Comparison of ENCODE assay signal across 5 fruit fly cellular contexts in the genomic region with DNA sequence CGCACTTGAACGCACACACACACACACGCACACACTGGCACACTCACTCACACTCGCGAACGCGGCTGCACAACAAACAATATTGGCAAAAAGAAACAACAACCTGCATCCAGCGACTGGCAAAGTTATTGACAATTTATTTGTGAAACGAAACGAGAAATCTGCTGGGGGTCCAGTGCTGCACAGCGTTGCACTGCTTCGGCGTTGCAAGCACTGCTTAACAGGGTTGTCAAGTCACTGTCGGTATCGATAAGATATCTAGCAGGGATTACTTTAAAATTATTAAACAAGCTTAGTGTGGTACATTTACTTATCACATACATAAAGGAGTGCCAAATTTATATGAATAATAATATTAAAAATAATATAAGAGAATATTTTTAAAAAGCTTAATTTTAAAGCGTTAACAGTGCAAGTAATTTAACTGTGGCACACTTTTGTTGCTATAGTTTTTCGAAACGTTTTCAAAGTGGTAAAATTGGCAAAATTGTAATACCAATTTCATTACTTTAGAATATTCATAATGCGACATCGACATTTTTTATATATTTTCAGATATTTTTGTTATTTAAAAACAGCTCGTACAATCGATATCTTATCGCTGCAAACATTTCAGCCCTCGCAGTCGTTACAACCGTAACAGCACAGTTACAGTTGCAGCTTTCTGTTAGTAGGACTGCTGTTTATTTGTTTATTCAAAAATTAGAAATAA.
TF ChIP-seq lines count a peak whose summit lies in the region.

TSS of gene dsd (minus strand) at position 179 of the 712 bp plus-strand sequence.
TSS of gene Tusp (plus strand) at position 662 of the 712 bp plus-strand sequence.

TF ChIP-seq in whole organism, adult, 20 proteins besides CTCF, POLR2A, EP300 and RAD21 (continued from another document):
- TF ChIP-seq toe (GFP tag; optimal IDR thresholded peaks at IDR 0.05; lab: Kevin White, UChicago) = peak; percentile 85
- TF ChIP-seq bab1 (GFP tag; optimal IDR thresholded peaks at IDR 0.05; lab: Kevin White, UChicago) = peak; percentile 63
- TF ChIP-seq CG7045 (GFP tag; optimal IDR thresholded peaks at IDR 0.05; lab: Kevin White, UChicago) = peak; percentile 81
- peak; percentile 74 for TF ChIP-seq ovo (GFP tag; optimal IDR thresholded peaks at IDR 0.05; lab: Kevin White, UChicago)

TF ChIP-seq in whole organism, embryonic, 481 proteins besides CTCF, POLR2A, EP300 and RAD21 (continued from another document and continues in another):
- TF ChIP-seq CG11093 (GFP tag; IDR thresholded peaks at IDR 0.05; lab: Robert Waterston, UW) (0 out of 3 replicates have a peak, but pooled peaks have one; percentile 53), Ravus (GFP tag; IDR thresholded peaks at IDR 0.05; lab: Robert Waterston, UW) (no peak), CkIIα-i1 (GFP tag; IDR thresholded peaks at IDR 0.05; lab: Robert Waterston, UW) (no peak), CG9932 (GFP tag; IDR thresholded peaks at IDR 0.05; lab: Robert Waterston, UW) (peak; percentile 92), NfI (GFP tag; optimal IDR thresholded peaks at IDR 0.05; lab: Kevin White, UChicago) (peak; percentile 81), CG8765 (GFP tag; IDR thresholded peaks at IDR 0.05; lab: Robert Waterston, UW) (peak; percentile 42), Jarid2 (GFP tag; optimal IDR thresholded peaks at IDR 0.05; lab: Kevin White, UChicago) (peak; percentile 34), Lpt (GFP tag; optimal IDR thresholded peaks at IDR 0.05; lab: Kevin White, UChicago) (no peak), CG5245 (GFP tag; optimal IDR thresholded peaks at IDR 0.05; lab: Kevin White, UChicago) (peak; percentile 48), CG6175 (GFP tag; IDR thresholded peaks at IDR 0.05; lab: Robert Waterston, UW) (peak; percentile 59; the same call in 1 of the 3 replicates), sob (GFP tag; IDR thresholded peaks at IDR 0.05; lab: Robert Waterston, UW) (peak; percentile 88), sr (GFP tag; IDR thresholded peaks at IDR 0.05; lab: Robert Waterston, UW) (no peak), usp (GFP tag; optimal IDR thresholded peaks at IDR 0.05; lab: Kevin White, UChicago) (no peak), unc-4 (GFP tag; IDR thresholded peaks at IDR 0.05; lab: Robert Waterston, UW; ENCODE audit: partially characterized antibody) (peak; percentile 56), CG14667 (GFP tag; IDR thresholded peaks at IDR 0.05; lab: Robert Waterston, UW) (peak; percentile 62), salm (tag; optimal IDR thresholded peaks at IDR 0.05; lab: Kevin White, UChicago) (no peak), CG3065 (GFP tag; optimal IDR thresholded peaks at IDR 0.05; lab: Kevin White, UChicago) (peak; percentile 24), peb (GFP tag; IDR thresholded peaks at IDR 0.05; lab: Robert Waterston, UW) (no peak), Drgx (GFP tag; IDR thresholded peaks at IDR 0.05; lab: Robert Waterston, UW) (no peak), CG10267 (tag; optimal IDR thresholded peaks at IDR 0.05; lab: Kevin White, UChicago) (peak; percentile 91), zen2 (GFP tag; IDR thresholded peaks at IDR 0.05; lab: Robert Waterston, UW; ENCODE audit: partially characterized antibody) (no peak), en (GFP tag; optimal IDR thresholded peaks at IDR 0.05; lab: Kevin White, UChicago) (no peak), CG4424 (GFP tag; optimal IDR thresholded peaks at IDR 0.05; lab: Kevin White, UChicago) (peak; percentile 78), gem (tag; optimal IDR thresholded peaks at IDR 0.05; lab: Kevin White, UChicago) (peak; percentile 77), Atf-2 (GFP tag; optimal IDR thresholded peaks at IDR 0.05; lab: Kevin White, UChicago) (peak; percentile 59), CG11696 (GFP tag; IDR thresholded peaks at IDR 0.05; lab: Robert Waterston, UW) (no peak), tup (GFP tag; optimal IDR thresholded peaks at IDR 0.05; lab: Kevin White, UChicago) (peak; percentile 67), exex (tag; optimal IDR thresholded peaks at IDR 0.05; lab: Kevin White, UChicago) (peak; percentile 8), crol (GFP tag; IDR thresholded peaks at IDR 0.05; lab: Robert Waterston, UW) (0 out of 2 replicates have a peak, but pooled peaks have one; percentile 11)

TF ChIP-seq in whole organism, prepupa, 60 proteins besides CTCF, POLR2A, EP300 and RAD21 (continued from another document and continues in another):
- peak; percentile 71 for TF ChIP-seq CG32006 (GFP tag; optimal IDR thresholded peaks at IDR 0.05; lab: Kevin White, UChicago)
- TF ChIP-seq CG16779 (tag; optimal IDR thresholded peaks at IDR 0.05; lab: Kevin White, UChicago) = peak; percentile 20
- TF ChIP-seq CG8319 (GFP tag; optimal IDR thresholded peaks at IDR 0.05; lab: Kevin White, UChicago) = peak; percentile 29
- TF ChIP-seq esn (GFP tag; optimal IDR thresholded peaks at IDR 0.05; lab: Kevin White, UChicago) = peak; percentile 72
- no peak for TF ChIP-seq fd85E (GFP tag; optimal IDR thresholded peaks at IDR 0.05; lab: Kevin White, UChicago)
- peak; percentile 72 for TF ChIP-seq OdsH (GFP tag; optimal IDR thresholded peaks at IDR 0.05; lab: Kevin White, UChicago)
- peak; percentile 60 for TF ChIP-seq net (GFP tag; optimal IDR thresholded peaks at IDR 0.05; lab: Kevin White, UChicago)
- TF ChIP-seq Eip78C (GFP tag; lab: Kevin White, UChicago) = peak; percentile 83
- TF ChIP-seq Sox14 (GFP tag; optimal IDR thresholded peaks at IDR 0.05; lab: Kevin White, UChicago) = peak; percentile 56
- peak in 1 of 2 experiments; percentile 53 for TF ChIP-seq ss (GFP tag; optimal IDR thresholded peaks at IDR 0.05; lab: Kevin White, UChicago)
- TF ChIP-seq lz (GFP tag; optimal IDR thresholded peaks at IDR 0.05; lab: Kevin White, UChicago) = peak; percentile 79
- TF ChIP-seq CG11762 (GFP tag; optimal IDR thresholded peaks at IDR 0.05; lab: Kevin White, UChicago; ENCODE audit: insufficient read depth) = peak; percentile 15
- TF ChIP-seq CG3919 (GFP tag; optimal IDR thresholded peaks at IDR 0.05; lab: Kevin White, UChicago) = peak; percentile 85
- TF ChIP-seq Smox (GFP tag; optimal IDR thresholded peaks at IDR 0.05; lab: Kevin White, UChicago) = peak; percentile 29
- TF ChIP-seq Blimp-1 (GFP tag; optimal IDR thresholded peaks at IDR 0.05; lab: Kevin White, UChicago) = peak; percentile 35
- TF ChIP-seq CG6163 (GFP tag; IDR thresholded peaks at IDR 0.05; lab: Robert Waterston, UW) = peak; percentile 66
- peak; percentile 40 for TF ChIP-seq CG8632 (GFP tag; optimal IDR thresholded peaks at IDR 0.05; lab: Kevin White, UChicago)
- peak; percentile 48 for TF ChIP-seq Hr4 (GFP tag; optimal IDR thresholded peaks at IDR 0.05; lab: Kevin White, UChicago)
- TF ChIP-seq CG15336 (GFP tag; IDR thresholded peaks at IDR 0.05; lab: Robert Waterston, UW) = peak; percentile 12; the same call in 1 of the 2 replicates
- peak; percentile 45 for TF ChIP-seq Met (GFP tag; optimal IDR thresholded peaks at IDR 0.05; lab: Kevin White, UChicago)
- peak; percentile 58 for TF ChIP-seq achi (GFP tag; optimal IDR thresholded peaks at IDR 0.05; lab: Kevin White, UChicago)
- TF ChIP-seq CG6808 (GFP tag; optimal IDR thresholded peaks at IDR 0.05; lab: Kevin White, UChicago) = peak; percentile 24
- TF ChIP-seq pdm3 (GFP tag; optimal IDR thresholded peaks at IDR 0.05; lab: Kevin White, UChicago) = peak; percentile 69
- TF ChIP-seq cyc (GFP tag; optimal IDR thresholded peaks at IDR 0.05; lab: Kevin White, UChicago) = peak; percentile 75
- peak; percentile 36 for TF ChIP-seq Lpt (GFP tag; optimal IDR thresholded peaks at IDR 0.05; lab: Kevin White, UChicago)
- TF ChIP-seq acj6 (GFP tag; optimal IDR thresholded peaks at IDR 0.05; lab: Kevin White, UChicago) = peak; percentile 74
- peak; percentile 68 for TF ChIP-seq topi (GFP tag; optimal IDR thresholded peaks at IDR 0.05; lab: Kevin White, UChicago)
- peak; percentile 55 for TF ChIP-seq CG6792 (GFP tag; optimal IDR thresholded peaks at IDR 0.05; lab: Kevin White, UChicago)
- TF ChIP-seq CG9139 (GFP tag; optimal IDR thresholded peaks at IDR 0.05; lab: Kevin White, UChicago) = no peak
- peak; percentile 36 for TF ChIP-seq Sox102F (GFP tag; optimal IDR thresholded peaks at IDR 0.05; lab: Kevin White, UChicago)

TF ChIP-seq in whole organism, pupa, 21 proteins besides CTCF, POLR2A, EP300 and RAD21 (continued from another document):
- TF ChIP-seq D1 (tag; optimal IDR thresholded peaks at IDR 0.05; lab: Kevin White, UChicago) = no peak
- no peak for TF ChIP-seq CG12605 (GFP tag; IDR thresholded peaks at IDR 0.05; lab: Robert Waterston, UW)
- peak; percentile 52 for TF ChIP-seq CG8159 (tag; optimal IDR thresholded peaks at IDR 0.05; lab: Kevin White, UChicago)
TF ChIP-seq in whole organism, pupa: peak in this region for 16.

TF ChIP-seq in whole organism, wandering third instar larva, 38 proteins besides CTCF, POLR2A, EP300 and RAD21 (continued from another document):
- no peak for TF ChIP-seq Vsx2 (GFP tag; optimal IDR thresholded peaks at IDR 0.05; lab: Kevin White, UChicago; ENCODE audit: partially characterized antibody)
- TF ChIP-seq Dif (GFP tag; optimal IDR thresholded peaks at IDR 0.05; lab: Kevin White, UChicago; ENCODE audit: partially characterized antibody) = no peak
- peak; percentile 60 for TF ChIP-seq CG9705 (GFP tag; optimal IDR thresholded peaks at IDR 0.05; lab: Kevin White, UChicago)
- TF ChIP-seq dmrt93B (GFP tag; optimal IDR thresholded peaks at IDR 0.05; lab: Kevin White, UChicago) = peak; percentile 66
- TF ChIP-seq Hr78 (GFP tag; optimal IDR thresholded peaks at IDR 0.05; lab: Kevin White, UChicago) = no peak
- TF ChIP-seq HLH106 (tag; optimal IDR thresholded peaks at IDR 0.05; lab: Kevin White, UChicago) = peak; percentile 75
- TF ChIP-seq CrebA (GFP tag; optimal IDR thresholded peaks at IDR 0.05; lab: Kevin White, UChicago; ENCODE audit: borderline replicate concordance) = peak; percentile 2
- TF ChIP-seq fru (GFP tag; optimal IDR thresholded peaks at IDR 0.05; lab: Kevin White, UChicago) = peak; percentile 72
- peak; percentile 71 for TF ChIP-seq psq (GFP tag; optimal IDR thresholded peaks at IDR 0.05; lab: Kevin White, UChicago)
- TF ChIP-seq ey (GFP tag; optimal IDR thresholded peaks at IDR 0.05; lab: Kevin White, UChicago) = peak; percentile 58
- TF ChIP-seq Abd-B (GFP tag; optimal IDR thresholded peaks at IDR 0.05; lab: Kevin White, UChicago) = no peak
- TF ChIP-seq pan (optimal IDR thresholded peaks at IDR 0.05; lab: Kevin White, UChicago) = no peak
- peak; percentile 79 for TF ChIP-seq h (GFP tag; optimal IDR thresholded peaks at IDR 0.05; lab: Kevin White, UChicago)
- TF ChIP-seq Hnf4 (GFP tag; optimal IDR thresholded peaks at IDR 0.05; lab: Kevin White, UChicago) = peak; percentile 90
- no peak for TF ChIP-seq tai (GFP tag; optimal IDR thresholded peaks at IDR 0.05; lab: Kevin White, UChicago)
- TF ChIP-seq N (GFP tag; optimal IDR thresholded peaks at IDR 0.05; lab: Kevin White, UChicago) = no peak
- no peak for TF ChIP-seq lola (GFP tag; optimal IDR thresholded peaks at IDR 0.05; lab: Kevin White, UChicago)
- no peak for TF ChIP-seq dl (GFP tag; optimal IDR thresholded peaks at IDR 0.05; lab: Kevin White, UChicago; ENCODE audit: insufficient read depth in 1 of 2, partially characterized antibody in 2 of 2)
